Worm (Caenorhabditis elegans) whole organism, early embryonic: Measurements from ENCODE around the gene C14H10.3.

ENCODE experiments used
- B0310.2 ChIP-seq: sonication (generic microtip); optimal IDR thresholded peaks from 2 replicates; lab custom pipeline; 2016; ENCODE audit warnings: mild to moderate bottlenecking, missing genetic modification characterization, missing compliant biosample characterization
- F13C5.2 ChIP-seq: sonication (generic microtip); optimal IDR thresholded peaks from 2 replicates; lab custom pipeline; 2017; ENCODE audit warnings: mild to moderate bottlenecking, missing genetic modification characterization, inconsistent platforms, missing compliant biosample characterization
- ama-1 ChIP-seq: fragments of 150-350 bp; optimal IDR thresholded peaks from 2 replicates; lab custom pipeline; 2014
- ceh-36 ChIP-seq: sonication (generic microtip); optimal IDR thresholded peaks from 2 replicates; lab custom pipeline; 2016; ENCODE audit warnings: missing genetic modification characterization, inconsistent platforms, missing compliant biosample characterization
- flt-1 ChIP-seq: fragments of 200-800 bp; sonication (Bioruptor generic); IDR thresholded peaks from 2 replicates; pipeline ENCODE4 v1.3.6; 2022; ENCODE audit warnings: missing genetic modification characterization, missing compliant biosample characterization
- scrt-1 ChIP-seq: fragments of 200-800 bp; sonication (Bioruptor generic); IDR thresholded peaks from 2 replicates; pipeline ENCODE4 v1.3.6; 2022; ENCODE audit warnings: missing genetic modification characterization, missing compliant biosample characterization
- tra-4 ChIP-seq: sonication (generic microtip); optimal IDR thresholded peaks from 2 replicates; lab custom pipeline; 2017; ENCODE audit warnings: missing genetic modification characterization, missing compliant biosample characterization

DNA sequence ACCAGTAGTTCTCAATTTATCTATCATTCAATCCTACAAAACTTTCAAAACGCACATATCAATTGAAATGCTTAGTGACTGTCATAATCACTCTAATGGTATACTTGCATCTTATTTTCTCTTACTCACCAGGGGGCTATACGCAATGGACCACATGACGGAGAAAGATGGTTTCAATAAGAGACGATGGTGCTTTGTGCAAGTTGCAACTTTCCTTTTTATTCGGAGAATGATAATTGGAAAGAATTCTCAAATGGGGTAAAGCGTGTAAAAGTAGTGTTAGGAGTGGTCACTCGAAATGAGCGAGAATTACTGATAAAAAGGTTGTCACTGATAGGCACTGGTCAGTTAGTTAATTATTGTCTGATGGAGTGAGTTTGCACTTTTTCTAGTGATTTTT lies 19.5 kb downstream of the C14H10.3 start:
- TF ChIP-seq ama-1: no peak
- no peak for TF ChIP-seq B0310.2 (tag; lab: Kevin White, UChicago)
- TF ChIP-seq flt-1 (GFP tag; lab: Robert Waterston, UW): no peak
- no peak for TF ChIP-seq F13C5.2
- no peak for TF ChIP-seq ceh-36 (tag; lab: Kevin White, UChicago)
- TF ChIP-seq scrt-1 (GFP tag; lab: Robert Waterston, UW): no peak
- TF ChIP-seq tra-4 (tag; lab: Kevin White, UChicago): no peak
